Worm (Caenorhabditis elegans) whole organism, mixed stage, embryonic: Measurements from ENCODE around the gene C05E11.2.
A peak's percentile ranks its signal among the peaks of the same experiment; 100 is the strongest.

Experiments
- M03D4.4 ChIP-seq: sonication (generic microtip); optimal IDR thresholded peaks from 2 replicates; lab custom pipeline; 2017; ENCODE audit warnings: mild to moderate bottlenecking, missing genetic modification characterization, missing compliant biosample characterization
- bed-3 ChIP-seq: fragments of 200-800 bp; sonication (Bioruptor generic); optimal IDR thresholded peaks from 3 replicates; lab custom pipeline; 2018; ENCODE audit warnings: mild to moderate bottlenecking, missing genetic modification characterization, moderate library complexity, missing compliant biosample characterization
- blmp-1 ChIP-seq: fragments of 150-350 bp; optimal IDR thresholded peaks from 2 replicates; lab custom pipeline; 2014; ENCODE audit warnings: missing biosample characterization, missing genetic modification characterization
- ceh-39 ChIP-seq: fragments of 150-350 bp; optimal IDR thresholded peaks from 2 replicates; lab custom pipeline; 2014; ENCODE audit warnings: missing biosample characterization, missing genetic modification characterization
- ceh-83 ChIP-seq: fragments of 200-800 bp; sonication (Bioruptor generic); optimal IDR thresholded peaks from 2 replicates; lab custom pipeline; 2018; ENCODE audit warnings: mild to moderate bottlenecking, missing genetic modification characterization, missing compliant biosample characterization
- cnd-1 ChIP-seq: fragments of 200-800 bp; sonication (Bioruptor generic); optimal IDR thresholded peaks from 2 replicates; lab custom pipeline; 2018; ENCODE audit warnings: mild to moderate bottlenecking, missing genetic modification characterization, missing compliant biosample characterization
- drap-1 ChIP-seq: fragments of 200-800 bp; sonication (Bioruptor generic); optimal IDR thresholded peaks from 3 replicates; lab custom pipeline; 2018; ENCODE audit warnings: mild to moderate bottlenecking, missing genetic modification characterization, missing compliant biosample characterization
- elt-3 ChIP-seq: fragments of 150-350 bp; optimal IDR thresholded peaks from 2 replicates; lab custom pipeline; 2014; ENCODE audit warnings: missing biosample characterization, missing genetic modification characterization
- flh-1 ChIP-seq: fragments of 200-800 bp; sonication (Bioruptor generic); optimal IDR thresholded peaks from 2 replicates; lab custom pipeline; 2018; ENCODE audit warnings: mild to moderate bottlenecking, missing genetic modification characterization, moderate library complexity, missing compliant biosample characterization
- ham-2 ChIP-seq: fragments of 200-800 bp; sonication (Bioruptor generic); optimal IDR thresholded peaks from 2 replicates; lab custom pipeline; 2018; ENCODE audit warnings: mild to moderate bottlenecking, missing genetic modification characterization, missing compliant biosample characterization
- hlh-1 ChIP-seq: fragments of 150-350 bp; optimal IDR thresholded peaks from 2 replicates; lab custom pipeline; 2014; ENCODE audit warnings: missing biosample characterization, missing genetic modification reagents, missing genetic modification characterization
- lin-13 ChIP-seq: fragments of 150-350 bp; optimal IDR thresholded peaks from 2 replicates; lab custom pipeline; 2014; ENCODE audit warnings: missing biosample characterization, missing genetic modification characterization
- lin-32 ChIP-seq: fragments of 200-800 bp; sonication (Bioruptor generic); optimal IDR thresholded peaks from 2 replicates; lab custom pipeline; 2018; ENCODE audit warnings: mild to moderate bottlenecking, missing genetic modification characterization, missing compliant biosample characterization
- lsy-2 ChIP-seq: fragments of 150-350 bp; optimal IDR thresholded peaks from 2 replicates; lab custom pipeline; 2014; ENCODE audit warnings: missing biosample characterization, missing genetic modification characterization
- mab-5 ChIP-seq: fragments of 150-350 bp; optimal IDR thresholded peaks from 2 replicates; lab custom pipeline; 2014; ENCODE audit warnings: missing biosample characterization, missing genetic modification characterization
- mep-1 ChIP-seq: fragments of 150-350 bp; optimal IDR thresholded peaks from 2 replicates; lab custom pipeline; 2017; ENCODE audit warnings: missing biosample characterization, missing genetic modification reagents, missing genetic modification characterization, inconsistent platforms
- mls-2 ChIP-seq: sonication (generic microtip); optimal IDR thresholded peaks from 2 replicates; lab custom pipeline; 2016; ENCODE audit warnings: mild to moderate bottlenecking, missing genetic modification characterization, moderate library complexity, missing compliant biosample characterization
- nhr-12 ChIP-seq: fragments of 150-350 bp; optimal IDR thresholded peaks from 2 replicates; lab custom pipeline; 2014; ENCODE audit warnings: missing biosample characterization, missing genetic modification characterization
- nhr-2 ChIP-seq: fragments of 150-350 bp; optimal IDR thresholded peaks from 2 replicates; lab custom pipeline; 2014; ENCODE audit warnings: missing biosample characterization, missing genetic modification characterization
- nhr-237 ChIP-seq: fragments of 150-350 bp; optimal IDR thresholded peaks from 2 replicates; lab custom pipeline; 2014; ENCODE audit warnings: missing biosample characterization, missing genetic modification characterization
- nhr-28 ChIP-seq: fragments of 150-350 bp; optimal IDR thresholded peaks from 2 replicates; lab custom pipeline; 2014; ENCODE audit warnings: missing biosample characterization, missing genetic modification characterization
- nhr-76 ChIP-seq: sonication (generic microtip); optimal IDR thresholded peaks from 2 replicates; lab custom pipeline; 2017; ENCODE audit warnings: missing biosample characterization, missing genetic modification characterization
- pha-4 ChIP-seq: fragments of 150-350 bp; optimal IDR thresholded peaks from 2 replicates; lab custom pipeline; 2018; ENCODE audit warnings: missing biosample characterization, missing genetic modification reagents, missing genetic modification characterization
- sem-2 ChIP-seq: fragments of 200-800 bp; sonication (Bioruptor generic); optimal IDR thresholded peaks from 2 replicates; lab custom pipeline; 2018; ENCODE audit warnings: mild to moderate bottlenecking, missing genetic modification characterization, missing compliant biosample characterization
- snpc-4 ChIP-seq: fragments of 150-350 bp; optimal IDR thresholded peaks from 2 replicates; lab custom pipeline; 2014; ENCODE audit warnings: missing biosample characterization, missing genetic modification characterization
- sptf-1 ChIP-seq: sonication (generic microtip); optimal IDR thresholded peaks from 2 replicates; lab custom pipeline; 2017; ENCODE audit warnings: mild to moderate bottlenecking, missing genetic modification characterization, moderate library complexity, missing compliant biosample characterization
- tbx-8 ChIP-seq: fragments of 200-800 bp; sonication (Bioruptor generic); optimal IDR thresholded peaks from 2 replicates; lab custom pipeline; 2018; ENCODE audit warnings: mild to moderate bottlenecking, missing genetic modification characterization, moderate library complexity, missing compliant biosample characterization
- unc-120 ChIP-seq: sonication (generic microtip); optimal IDR thresholded peaks from 2 replicates; lab custom pipeline; 2017; ENCODE audit warnings: missing genetic modification characterization, missing compliant biosample characterization; ENCODE audit not compliant: poor library complexity, severe bottlenecking
- unc-39 ChIP-seq: fragments of 150-350 bp; optimal IDR thresholded peaks from 2 replicates; lab custom pipeline; 2014; ENCODE audit warnings: missing biosample characterization, missing genetic modification characterization
- unc-62 ChIP-seq: fragments of 150-350 bp; optimal IDR thresholded peaks from 2 replicates; lab custom pipeline; 2014; ENCODE audit warnings: missing biosample characterization, missing genetic modification reagents, missing genetic modification characterization
- zip-8 ChIP-seq: fragments of 150-350 bp; optimal IDR thresholded peaks from 2 replicates; lab custom pipeline; 2014; ENCODE audit warnings: missing biosample characterization, missing genetic modification characterization
- ztf-11 ChIP-seq: fragments of 150-350 bp; optimal IDR thresholded peaks from 2 replicates; lab custom pipeline; 2014; ENCODE audit warnings: missing biosample characterization, missing genetic modification characterization

C05E11.2 gene

DNA sequence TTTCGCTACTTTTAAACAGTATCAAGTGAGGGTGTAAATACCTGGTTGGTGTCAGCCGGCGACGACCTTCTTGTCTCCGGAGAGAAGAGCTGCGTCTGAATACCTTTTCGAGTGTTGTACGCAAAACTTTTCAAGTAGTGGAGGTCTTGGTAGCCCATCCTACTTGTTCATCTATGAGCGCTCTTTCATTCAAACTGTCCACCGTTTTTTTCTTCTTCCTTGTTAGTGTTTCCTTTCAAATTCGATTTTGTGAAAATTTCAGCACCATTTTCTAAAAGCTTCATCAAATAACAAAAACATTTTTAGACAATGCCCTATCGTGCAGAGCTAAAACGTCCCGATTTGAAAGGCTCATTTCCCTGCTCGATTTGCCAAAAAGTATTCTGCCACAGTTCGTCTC, 32.3 kb upstream of the C05E11.2 start, which contains the start of gene ham-2:
Gene ham-2, plus strand, starts transcription at position 301 of the 400 bp plus-strand sequence.
- TF ChIP-seq lin-32 (no peak), unc-62 (no peak), mab-5 (tag; lab: Kevin White, UChicago) (no peak), unc-120 (tag; lab: Kevin White, UChicago) (no peak), blmp-1 (tag; lab: Kevin White, UChicago) (no peak), unc-39 (tag; lab: Kevin White, UChicago) (no peak), elt-3 (tag; lab: Kevin White, UChicago) (no peak), nhr-2 (tag; lab: Kevin White, UChicago) (no peak), ztf-11 (tag; lab: Kevin White, UChicago) (no peak), nhr-28 (tag; lab: Kevin White, UChicago) (no peak), nhr-76 (no peak), zip-8 (no peak), M03D4.4 (tag; lab: Kevin White, UChicago) (no peak), nhr-237 (tag; lab: Kevin White, UChicago) (no peak), pha-4 (no peak), nhr-12 (tag; lab: Kevin White, UChicago) (no peak), snpc-4 (tag; lab: Kevin White, UChicago) (no peak), hlh-1 (tag; lab: Kevin White, UChicago) (no peak), flh-1 (GFP tag; lab: Kevin White, UChicago) (no peak), cnd-1 (tag; lab: Kevin White, UChicago) (no peak)

DNA sequence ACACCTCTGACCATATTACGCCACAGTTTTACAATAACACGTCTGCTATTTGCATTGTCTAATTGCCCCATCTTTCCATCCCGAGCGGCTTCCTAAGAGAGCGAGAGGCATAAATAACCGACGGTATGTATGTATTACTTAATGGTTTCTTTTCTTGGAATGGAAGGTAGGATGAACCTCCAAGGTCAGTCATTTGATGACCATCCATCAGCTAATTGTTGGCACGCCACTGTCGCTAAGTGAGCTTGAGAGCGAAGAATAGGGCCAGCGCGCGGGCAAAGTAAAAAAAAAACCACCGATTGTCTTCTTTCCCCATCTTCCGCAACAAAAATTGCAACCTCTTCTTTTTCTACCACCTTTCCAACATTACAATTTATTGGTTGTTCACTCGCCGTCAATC, 30.7 kb upstream of the C05E11.2 start:
- TF ChIP-seq lin-32 (no peak), sptf-1 (peak; percentile 15), ham-2 (peak; percentile 93)
- TF ChIP-seq, all 35 proteins: peak for 2

DNA sequence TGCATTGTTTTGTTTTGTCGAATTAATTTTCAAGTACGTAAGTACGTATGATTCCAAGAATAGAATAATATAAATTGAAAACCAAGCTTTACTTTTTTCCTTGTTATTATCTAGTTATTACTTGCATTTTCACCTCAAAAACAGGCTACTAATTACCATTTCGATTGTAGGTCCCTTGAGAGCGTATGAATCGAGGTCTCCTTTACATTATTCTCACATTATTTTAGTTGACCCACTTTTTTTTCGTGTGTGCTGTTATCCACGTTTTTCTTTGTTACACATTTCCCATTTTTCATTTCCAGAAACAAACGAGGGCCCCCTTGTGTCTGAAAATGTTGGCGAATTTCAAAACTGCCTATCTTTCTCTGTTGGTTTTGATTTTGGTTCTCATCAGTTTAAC, 24.9 kb upstream of the C05E11.2 start, which contains the start of gene C05E11.6:
Gene C05E11.6, plus strand, starts transcription at position 301 of the 400 bp plus-strand sequence.
- TF ChIP-seq sptf-1 (no peak), mls-2 (tag; lab: Kevin White, UChicago) (no peak), snpc-4 (tag; lab: Kevin White, UChicago) (no peak), nhr-12 (tag; lab: Kevin White, UChicago) (no peak), drap-1 (GFP tag; lab: Kevin White, UChicago) (no peak), bed-3 (GFP tag; lab: Kevin White, UChicago) (no peak)

DNA sequence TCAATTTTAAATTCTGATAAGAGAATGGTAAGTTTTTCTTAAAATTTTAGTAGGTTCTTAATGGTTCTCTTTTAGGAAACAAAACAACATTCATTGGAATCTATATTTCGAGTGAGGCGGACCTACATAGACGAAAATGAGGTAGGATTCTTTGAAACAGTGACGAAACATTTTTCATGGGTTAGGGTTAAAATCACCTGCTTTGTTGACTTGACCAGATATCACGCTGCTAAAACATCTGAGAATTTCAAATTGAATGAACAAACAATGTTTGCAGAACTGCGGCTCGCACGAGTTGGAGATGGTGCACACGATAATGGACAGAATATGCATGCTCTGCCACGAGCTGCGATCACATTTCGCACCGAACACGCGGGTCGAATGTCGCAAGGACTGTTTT, 24.4 kb upstream of the C05E11.2 start:
- TF ChIP-seq nhr-12 (tag; lab: Kevin White, UChicago), result no peak
- no peak for TF ChIP-seq drap-1 (GFP tag; lab: Kevin White, UChicago)
- no peak for TF ChIP-seq mab-5 (tag; lab: Kevin White, UChicago)
- TF ChIP-seq blmp-1 (tag; lab: Kevin White, UChicago), result no peak
- TF ChIP-seq ham-2, result no peak
- TF ChIP-seq flh-1 (GFP tag; lab: Kevin White, UChicago), result no peak
- TF ChIP-seq nhr-2 (tag; lab: Kevin White, UChicago), result no peak
- no peak for TF ChIP-seq sem-2 (GFP tag; lab: Kevin White, UChicago)
- no peak for TF ChIP-seq mep-1 (tag; lab: Kevin White, UChicago)
- no peak for TF ChIP-seq elt-3 (tag; lab: Kevin White, UChicago)
- TF ChIP-seq mls-2 (tag; lab: Kevin White, UChicago), result no peak
- TF ChIP-seq ceh-39 (tag; lab: Kevin White, UChicago), result no peak
- no peak for TF ChIP-seq tbx-8
- TF ChIP-seq lin-13 (tag; lab: Kevin White, UChicago), result no peak
- TF ChIP-seq snpc-4 (tag; lab: Kevin White, UChicago), result no peak
- TF ChIP-seq lsy-2 (tag; lab: Kevin White, UChicago), result no peak
- no peak for TF ChIP-seq M03D4.4 (tag; lab: Kevin White, UChicago)
- TF ChIP-seq zip-8, result no peak
- TF ChIP-seq lin-32, result no peak
- no peak for TF ChIP-seq unc-39 (tag; lab: Kevin White, UChicago)

DNA sequence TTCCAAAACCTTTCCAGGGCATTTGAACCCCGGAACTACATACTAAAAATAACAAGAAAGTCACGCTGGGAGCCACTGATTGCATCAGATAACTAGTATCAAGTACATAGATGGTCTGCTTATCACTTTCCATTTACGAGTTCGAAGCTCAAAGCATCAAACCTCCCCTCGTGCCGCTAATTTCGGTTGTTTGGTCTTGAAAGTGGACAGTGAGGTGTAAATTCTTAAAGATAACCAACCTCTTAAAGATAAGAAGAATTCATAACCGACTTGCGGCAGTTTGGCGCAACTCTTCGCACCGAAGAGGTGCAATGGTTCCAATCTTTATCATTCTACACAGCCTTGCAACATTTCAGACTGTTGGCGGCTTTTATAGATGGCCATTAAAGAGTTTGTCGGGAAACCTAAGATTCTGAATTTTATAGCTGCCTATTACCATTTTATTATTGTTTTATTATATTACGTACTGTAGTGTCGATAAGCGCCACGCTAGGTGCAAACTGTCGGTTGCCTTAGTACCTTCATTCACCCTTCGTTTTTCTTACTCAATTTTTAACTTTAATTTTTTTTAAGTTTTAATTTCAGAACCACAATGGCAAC, 21.9 kb upstream of the C05E11.2 start, which contains the start of gene amt-4:
Gene amt-4, plus strand, starts transcription at position 586 of the 600 bp plus-strand sequence.
- no peak for TF ChIP-seq ztf-11 (tag; lab: Kevin White, UChicago)
- no peak for TF ChIP-seq lin-32
- no peak for TF ChIP-seq blmp-1 (tag; lab: Kevin White, UChicago)
- no peak for TF ChIP-seq unc-62
- no peak for TF ChIP-seq unc-120 (tag; lab: Kevin White, UChicago)
- TF ChIP-seq nhr-28 (tag; lab: Kevin White, UChicago), result no peak
- TF ChIP-seq drap-1 (GFP tag; lab: Kevin White, UChicago), result no peak
- TF ChIP-seq mep-1 (tag; lab: Kevin White, UChicago), result no peak
- TF ChIP-seq pha-4, result no peak
- no peak for TF ChIP-seq nhr-12 (tag; lab: Kevin White, UChicago)
- no peak for TF ChIP-seq ceh-83
- TF ChIP-seq mab-5 (tag; lab: Kevin White, UChicago), result no peak
- TF ChIP-seq hlh-1 (tag; lab: Kevin White, UChicago), result no peak
- no peak for TF ChIP-seq nhr-76
- TF ChIP-seq nhr-2 (tag; lab: Kevin White, UChicago), result no peak
- no peak for TF ChIP-seq M03D4.4 (tag; lab: Kevin White, UChicago)
- TF ChIP-seq snpc-4 (tag; lab: Kevin White, UChicago), result no peak
- TF ChIP-seq ham-2, result no peak
